Fruit fly (Drosophila melanogaster) whole organism, prepupa: ENCODE measurements around the gene CG3225.
A peak's percentile ranks its signal among the peaks of the same experiment; 100 is the strongest.

Experiments
- CG10669 ChIP-seq: fragments of 200-800 bp; sonication (Bioruptor generic); optimal IDR thresholded peaks from 3 replicates; lab custom pipeline; 2018; ENCODE audit warnings: missing biosample characterization, mild to moderate bottlenecking, missing genetic modification characterization, moderate library complexity
- CG11294 ChIP-seq: fragments of 200-800 bp; sonication (Bioruptor generic); IDR thresholded peaks from 2 replicates; pipeline ENCODE4 v1.3.6; 2022; ENCODE audit warnings: missing biosample characterization, missing genetic modification characterization
- CG11762 ChIP-seq: fragments of 200-800 bp; sonication (Bioruptor generic); optimal IDR thresholded peaks from 3 replicates; lab custom pipeline; 2016; ENCODE audit warnings: missing biosample characterization, missing genetic modification characterization; ENCODE audit not compliant: insufficient read depth
- CG15336 ChIP-seq: fragments of 200-800 bp; sonication (Bioruptor generic); IDR thresholded peaks from 2 replicates; pipeline ENCODE4 v1.3.6; 2022; ENCODE audit warnings: missing biosample characterization, missing genetic modification characterization
- CG1621 ChIP-seq: fragments of 200-800 bp; sonication (Bioruptor generic); optimal IDR thresholded peaks from 3 replicates; lab custom pipeline; 2018; ENCODE audit warnings: missing biosample characterization, mild to moderate bottlenecking, missing genetic modification characterization
- CG16779 ChIP-seq: fragments of 200-800 bp; sonication (Bioruptor generic); optimal IDR thresholded peaks from 3 replicates; lab custom pipeline; 2017; ENCODE audit warnings: missing biosample characterization, mild to moderate bottlenecking, missing genetic modification characterization
- CG31627 ChIP-seq: fragments of 200-800 bp; sonication (Bioruptor generic); optimal IDR thresholded peaks from 3 replicates; lab custom pipeline; 2016; ENCODE audit warnings: missing biosample characterization, missing genetic modification characterization
- CG32006 ChIP-seq: fragments of 200-800 bp; sonication (Bioruptor generic); optimal IDR thresholded peaks from 3 replicates; lab custom pipeline; 2017; ENCODE audit warnings: missing biosample characterization, mild to moderate bottlenecking, missing genetic modification characterization
- CG34406 ChIP-seq: fragments of 200-800 bp; sonication (Bioruptor generic); optimal IDR thresholded peaks from 3 replicates; lab custom pipeline; 2016; ENCODE audit warnings: missing biosample characterization, missing genetic modification characterization
- CG3919 ChIP-seq: fragments of 200-800 bp; sonication (Bioruptor generic); optimal IDR thresholded peaks from 3 replicates; lab custom pipeline; 2016; ENCODE audit warnings: missing biosample characterization, missing genetic modification characterization
- CG4318 ChIP-seq: fragments of 200-800 bp; sonication (Bioruptor generic); optimal IDR thresholded peaks from 3 replicates; lab custom pipeline; 2017; ENCODE audit warnings: missing biosample characterization, mild to moderate bottlenecking, missing genetic modification characterization
- CG6276 ChIP-seq: fragments of 200-800 bp; sonication (Bioruptor generic); optimal IDR thresholded peaks from 2 replicates; lab custom pipeline; 2017; ENCODE audit warnings: missing biosample characterization, mild to moderate bottlenecking, missing genetic modification characterization
- CG6792 ChIP-seq: fragments of 200-800 bp; sonication (Bioruptor generic); optimal IDR thresholded peaks from 3 replicates; lab custom pipeline; 2016; ENCODE audit warnings: missing biosample characterization, missing genetic modification characterization
- CG6808 ChIP-seq: fragments of 200-800 bp; sonication (Bioruptor generic); optimal IDR thresholded peaks from 3 replicates; lab custom pipeline; 2017; ENCODE audit warnings: missing biosample characterization, missing genetic modification characterization, mild to moderate bottlenecking, moderate library complexity, missing genetic modification reagents
- CG6854 ChIP-seq: fragments of 200-800 bp; sonication (Bioruptor generic); optimal IDR thresholded peaks from 2 replicates; lab custom pipeline; 2017; ENCODE audit warnings: missing biosample characterization, mild to moderate bottlenecking, missing genetic modification characterization
- CG8119 ChIP-seq: fragments of 200-800 bp; sonication (Bioruptor generic); IDR thresholded peaks from 3 replicates; pipeline ENCODE4 v1.3.6; 2022; ENCODE audit warnings: missing biosample characterization, missing genetic modification characterization
- CG8632 ChIP-seq: fragments of 200-800 bp; sonication (Bioruptor generic); optimal IDR thresholded peaks from 3 replicates; lab custom pipeline; 2016; ENCODE audit warnings: missing biosample characterization, missing genetic modification characterization
- CG9139 ChIP-seq: fragments of 200-800 bp; sonication (Bioruptor generic); optimal IDR thresholded peaks from 3 replicates; lab custom pipeline; 2017; ENCODE audit warnings: missing biosample characterization, mild to moderate bottlenecking, missing genetic modification characterization
- Eip75B ChIP-seq: fragments of 200-800 bp; sonication (Bioruptor generic); optimal IDR thresholded peaks from 3 replicates; lab custom pipeline; 2016; ENCODE audit warnings: missing biosample characterization, missing genetic modification characterization
- Eip78C ChIP-seq: fragments of 200-800 bp; sonication (Bioruptor generic); peaks from one replicate; lab custom pipeline; 2016; ENCODE audit warnings: missing biosample characterization, missing genetic modification characterization
- Ets21C ChIP-seq: fragments of 200-800 bp; sonication (Bioruptor generic); optimal IDR thresholded peaks from 3 replicates; lab custom pipeline; 2016; ENCODE audit warnings: missing biosample characterization, missing genetic modification characterization
- Ets96B ChIP-seq: fragments of 200-800 bp; optimal IDR thresholded peaks from 2 replicates; lab custom pipeline; 2019; ENCODE audit warnings: missing biosample characterization, mild to moderate bottlenecking, missing genetic modification characterization, moderate library complexity
- Hr38 ChIP-seq: sonication (Bioruptor generic); optimal IDR thresholded peaks from 2 replicates; lab custom pipeline; 2016; ENCODE audit warnings: missing biosample characterization, missing genetic modification characterization
- Hr39 ChIP-seq: fragments of 200-800 bp; sonication (Bioruptor generic); optimal IDR thresholded peaks from 2 replicates; lab custom pipeline; 2016; ENCODE audit warnings: missing biosample characterization, missing genetic modification characterization
- Hr4 ChIP-seq: fragments of 200-800 bp; sonication (Bioruptor generic); optimal IDR thresholded peaks from 3 replicates; lab custom pipeline; 2016; ENCODE audit warnings: missing biosample characterization, missing genetic modification characterization
- Lpt ChIP-seq: fragments of 200-800 bp; sonication (Bioruptor generic); optimal IDR thresholded peaks from 3 replicates; lab custom pipeline; 2016; ENCODE audit warnings: missing biosample characterization, missing genetic modification characterization
- Met ChIP-seq: fragments of 200-800 bp; sonication (Bioruptor generic); optimal IDR thresholded peaks from 3 replicates; lab custom pipeline; 2016; ENCODE audit warnings: missing biosample characterization, missing genetic modification characterization
- Smox ChIP-seq: fragments of 200-800 bp; sonication (Bioruptor generic); optimal IDR thresholded peaks from 3 replicates; lab custom pipeline; 2016; ENCODE audit warnings: missing biosample characterization, missing genetic modification characterization
- Sox102F ChIP-seq: fragments of 200-800 bp; sonication (Bioruptor generic); optimal IDR thresholded peaks from 2 replicates; lab custom pipeline; 2016; ENCODE audit warnings: missing biosample characterization, mild to moderate bottlenecking, missing genetic modification characterization
- Sox14 ChIP-seq: fragments of 200-800 bp; sonication (Bioruptor generic); optimal IDR thresholded peaks from 3 replicates; lab custom pipeline; 2016; ENCODE audit warnings: missing biosample characterization, missing genetic modification characterization
- achi ChIP-seq: fragments of 200-800 bp; sonication (Bioruptor generic); optimal IDR thresholded peaks from 3 replicates; lab custom pipeline; 2016; ENCODE audit warnings: missing biosample characterization, missing genetic modification characterization
- acj6 ChIP-seq: fragments of 200-800 bp; sonication (Bioruptor generic); optimal IDR thresholded peaks from 3 replicates; lab custom pipeline; 2016; ENCODE audit warnings: missing biosample characterization, missing genetic modification characterization
- dac ChIP-seq: fragments of 200-800 bp; sonication (Bioruptor generic); optimal IDR thresholded peaks from 2 replicates; lab custom pipeline; 2017; ENCODE audit warnings: missing biosample characterization, mild to moderate bottlenecking, missing genetic modification characterization
- dsx ChIP-seq: fragments of 200-800 bp; optimal IDR thresholded peaks from 3 replicates; lab custom pipeline; 2019; ENCODE audit warnings: missing biosample characterization, mild to moderate bottlenecking, missing genetic modification characterization, moderate library complexity; ENCODE audit not compliant: poor library complexity, severe bottlenecking
- fd59A ChIP-seq: fragments of 200-800 bp; sonication (Bioruptor generic); optimal IDR thresholded peaks from 2 replicates; lab custom pipeline; 2017; ENCODE audit warnings: missing biosample characterization, mild to moderate bottlenecking, missing genetic modification characterization, missing genetic modification reagents
- net ChIP-seq: fragments of 200-800 bp; sonication (Bioruptor generic); optimal IDR thresholded peaks from 3 replicates; lab custom pipeline; 2016; ENCODE audit warnings: missing biosample characterization, missing genetic modification characterization
- salr ChIP-seq, 2 experiments: fragments of 200-800 bp; sonication (Bioruptor generic); optimal IDR thresholded peaks; 3 replicates each; lab custom pipeline; 2016 to 2018; ENCODE audit warnings: missing biosample characterization in 2 of 2, missing genetic modification characterization in 2 of 2, mild to moderate bottlenecking in 1 of 2
- svp ChIP-seq: fragments of 200-800 bp; sonication (Bioruptor generic); peaks from one replicate; lab custom pipeline; 2016; ENCODE audit warnings: missing biosample characterization, missing genetic modification characterization
- topi ChIP-seq: fragments of 200-800 bp; sonication (Bioruptor generic); optimal IDR thresholded peaks from 3 replicates; lab custom pipeline; 2016; ENCODE audit warnings: missing biosample characterization, missing genetic modification characterization
- vri ChIP-seq: fragments of 200-800 bp; sonication (Bioruptor generic); optimal IDR thresholded peaks from 3 replicates; lab custom pipeline; 2016; ENCODE audit warnings: missing biosample characterization, mild to moderate bottlenecking, missing genetic modification characterization

CG3225 gene

DNA sequence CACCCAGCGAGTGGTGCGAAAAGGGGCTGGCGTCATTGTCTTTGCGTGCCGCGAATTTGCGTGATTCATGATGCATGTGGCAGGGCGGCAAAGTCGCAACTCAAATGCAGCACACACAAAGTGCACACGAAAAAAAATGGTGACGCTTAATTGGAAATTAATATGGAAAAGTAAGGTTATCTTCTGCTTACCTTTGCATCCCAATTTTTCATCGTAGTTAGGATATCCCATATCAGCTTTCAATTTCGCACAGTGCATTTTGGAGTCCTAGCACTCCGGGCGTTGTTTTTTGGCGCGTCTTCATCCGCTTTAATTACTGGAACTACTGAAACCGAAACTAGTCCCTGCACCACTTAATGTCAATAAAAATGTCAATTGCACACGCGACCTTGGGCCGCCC lies 1.9 kb upstream of the CG3225 start (continued):
- TF ChIP-seq topi (GFP tag; lab: Kevin White, UChicago) (no peak), CG10669 (GFP tag; lab: Kevin White, UChicago) (no peak), CG11294 (GFP tag; lab: Robert Waterston, UW) (no peak; the same call in 1 of the 2 replicates), svp (GFP tag; lab: Kevin White, UChicago) (peak; percentile 35), CG34406 (GFP tag; lab: Kevin White, UChicago) (no peak), CG32006 (GFP tag; lab: Kevin White, UChicago) (peak; percentile 27), CG16779 (no peak), Sox14 (GFP tag; lab: Kevin White, UChicago) (peak; percentile 19), CG1621 (tag; lab: Kevin White, UChicago) (no peak), CG9139 (GFP tag; lab: Kevin White, UChicago) (no peak), salr (GFP tag; optimal IDR thresholded peaks at IDR 0.05; lab: Kevin White, UChicago) (no peak), Hr39 (peak; percentile 28), CG15336 (GFP tag; lab: Robert Waterston, UW) (no peak), Lpt (GFP tag; lab: Kevin White, UChicago) (no peak), dac (GFP tag; lab: Kevin White, UChicago) (no peak), CG8632 (no peak), Smox (GFP tag; lab: Kevin White, UChicago) (no peak), Eip78C (peak; percentile 70), CG8119 (GFP tag; lab: Robert Waterston, UW) (no peak), acj6 (peak; percentile 1), Ets96B (no peak), CG4318 (GFP tag; lab: Kevin White, UChicago) (no peak), CG6276 (GFP tag; lab: Kevin White, UChicago) (no peak), Eip75B (no peak), achi (GFP tag; lab: Kevin White, UChicago) (no peak), Hr38 (GFP tag; lab: Kevin White, UChicago) (no peak), CG11762 (GFP tag; lab: Kevin White, UChicago) (no peak), fd59A (GFP tag; lab: Kevin White, UChicago) (no peak), Hr4 (GFP tag; lab: Kevin White, UChicago) (peak; percentile 37), CG3919 (GFP tag; lab: Kevin White, UChicago) (peak; percentile 18), Sox102F (no peak), net (GFP tag; lab: Kevin White, UChicago) (no peak), vri (GFP tag; lab: Kevin White, UChicago) (no peak), CG31627 (GFP tag; lab: Kevin White, UChicago) (peak; percentile 23), Met (GFP tag; lab: Kevin White, UChicago) (no peak)

dm6 chr2L:4813023-4813339 lies 5.1 kb downstream of the CG3225 start:
- TF ChIP-seq CG10669 (GFP tag; lab: Kevin White, UChicago), result no peak
- no peak for TF ChIP-seq dsx
- TF ChIP-seq fd59A (GFP tag; lab: Kevin White, UChicago), result no peak
- TF ChIP-seq Hr39, result no peak
- no peak for TF ChIP-seq CG6854
- TF ChIP-seq Ets96B, result no peak
- no peak for TF ChIP-seq CG34406 (GFP tag; lab: Kevin White, UChicago)
- TF ChIP-seq CG6808 (GFP tag; lab: Kevin White, UChicago), result no peak
- TF ChIP-seq vri (GFP tag; lab: Kevin White, UChicago), result no peak
- TF ChIP-seq Ets21C (GFP tag; lab: Kevin White, UChicago), result no peak
- no peak for TF ChIP-seq CG6792 (GFP tag; lab: Kevin White, UChicago)
- no peak for TF ChIP-seq Met (GFP tag; lab: Kevin White, UChicago)
